Fruit fly (Drosophila melanogaster) Kc167 (cell line): Measurements from ENCODE around the gene Cyp313a1.
A peak's percentile ranks its signal among the peaks of the same experiment; 100 is the strongest.

Experiments used
- Myc ChIP-seq: fragments of >200 bp; optimal IDR thresholded peaks from 2 replicates; lab custom pipeline; 2017; ENCODE audit warnings: missing external identifiers
- Sin3A ChIP-seq: fragments of >200 bp; optimal IDR thresholded peaks from 2 replicates; lab custom pipeline; 2018; ENCODE audit warnings: missing external identifiers
- h ChIP-seq: fragments of >200 bp; optimal IDR thresholded peaks from 3 replicates; lab custom pipeline; 2018; ENCODE audit warnings: missing external identifiers
- insv ChIP-seq: fragments of >200 bp; optimal IDR thresholded peaks from 3 replicates; lab custom pipeline; 2018; ENCODE audit warnings: missing external identifiers
- psq ChIP-seq: fragments of >200 bp; optimal IDR thresholded peaks from 2 replicates; lab custom pipeline; 2017; ENCODE audit warnings: missing external identifiers
- ttk ChIP-seq: sonication (Bioruptor generic); optimal IDR thresholded peaks from 2 replicates; lab custom pipeline; 2017; ENCODE audit warnings: missing external identifiers

Gene Cyp313a1

DNA sequence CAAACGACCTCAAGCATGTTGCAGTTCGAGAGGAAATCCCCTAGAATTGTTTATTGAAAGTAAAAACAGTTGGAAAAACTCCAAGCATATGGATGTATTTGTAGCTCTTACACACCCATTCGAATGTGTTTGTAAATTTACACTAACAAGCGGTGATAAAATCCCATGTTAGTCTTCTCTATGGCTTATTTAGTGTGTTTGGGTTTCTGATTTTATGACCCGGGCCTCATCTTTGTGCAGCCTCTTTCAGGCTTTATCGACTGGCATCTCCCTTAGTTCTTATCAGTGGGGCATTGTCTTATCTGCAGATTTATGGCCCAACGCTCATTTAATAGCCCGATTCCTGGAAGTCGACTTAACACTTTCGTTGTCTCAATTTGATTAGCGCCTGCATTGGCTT lies 38.9 kb upstream of the Cyp313a1 start:
- no peak for TF ChIP-seq insv (lab: Kevin White, UChicago)
- TF ChIP-seq h: no peak
- no peak for TF ChIP-seq psq (lab: Kevin White, UChicago)
- no peak for TF ChIP-seq Myc (lab: Kevin White, UChicago)
- TF ChIP-seq Sin3A (lab: Kevin White, UChicago): no peak
- TF ChIP-seq ttk: no peak

DNA sequence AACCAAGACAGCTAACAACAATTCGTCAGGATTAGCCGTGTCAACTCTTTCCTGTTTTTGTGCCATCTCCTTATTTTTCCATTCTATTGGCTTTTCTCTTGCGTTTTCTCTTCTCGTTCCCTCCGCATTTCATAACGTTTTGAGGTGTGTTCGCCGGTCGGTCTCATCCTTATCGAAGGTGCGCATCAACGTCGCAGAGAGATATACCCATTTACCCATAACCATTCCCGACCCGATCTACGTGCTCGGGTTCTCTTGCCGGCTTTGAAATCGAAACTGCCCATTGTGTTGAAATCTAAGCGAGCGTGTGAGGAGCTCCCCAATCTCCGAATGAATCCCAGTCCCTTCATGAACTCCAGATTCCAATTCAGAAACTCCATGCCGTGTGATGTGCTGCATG lies 37.9 kb upstream of the Cyp313a1 start:
- TF ChIP-seq Sin3A (lab: Kevin White, UChicago): no peak
- TF ChIP-seq ttk: no peak
- no peak for TF ChIP-seq Myc (lab: Kevin White, UChicago)
- no peak for TF ChIP-seq psq (lab: Kevin White, UChicago)
- TF ChIP-seq h: no peak
- TF ChIP-seq insv (lab: Kevin White, UChicago): no peak

DNA sequence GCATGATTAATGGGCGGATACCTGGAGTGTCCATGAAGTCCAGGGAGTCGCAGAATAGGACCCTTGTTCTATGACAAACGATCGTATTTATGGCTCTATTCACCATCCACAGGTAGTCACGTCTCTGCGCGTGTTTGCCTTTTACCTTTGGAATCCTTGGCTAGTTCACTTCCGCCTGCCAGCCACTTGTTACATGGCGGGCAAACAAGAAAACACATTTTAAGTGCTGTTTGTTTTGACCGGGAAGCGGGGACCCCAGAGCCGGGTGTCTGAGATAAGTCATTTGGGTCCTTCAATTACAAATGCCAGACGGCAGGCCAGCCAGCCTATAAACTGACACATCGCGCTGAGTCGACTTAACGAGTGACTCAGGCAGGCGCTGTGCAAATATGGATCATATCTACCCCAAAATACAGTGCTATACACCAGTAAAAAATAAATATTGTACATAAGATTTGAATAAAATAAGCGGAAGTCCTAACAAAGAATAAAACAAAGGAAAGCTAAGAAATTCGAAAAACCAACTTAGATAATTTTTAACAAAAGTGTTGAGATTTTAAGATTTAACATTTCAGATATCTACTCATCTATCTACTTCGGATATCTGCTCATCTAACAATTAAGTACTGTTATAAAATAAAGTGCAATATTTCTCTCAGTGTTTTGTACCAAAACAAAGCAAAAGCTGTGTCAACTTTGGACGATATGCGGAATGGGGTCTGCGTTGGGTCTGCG lies 36.1 kb upstream of the Cyp313a1 start:
- no peak for TF ChIP-seq ttk
- TF ChIP-seq Sin3A (lab: Kevin White, UChicago): no peak

DNA sequence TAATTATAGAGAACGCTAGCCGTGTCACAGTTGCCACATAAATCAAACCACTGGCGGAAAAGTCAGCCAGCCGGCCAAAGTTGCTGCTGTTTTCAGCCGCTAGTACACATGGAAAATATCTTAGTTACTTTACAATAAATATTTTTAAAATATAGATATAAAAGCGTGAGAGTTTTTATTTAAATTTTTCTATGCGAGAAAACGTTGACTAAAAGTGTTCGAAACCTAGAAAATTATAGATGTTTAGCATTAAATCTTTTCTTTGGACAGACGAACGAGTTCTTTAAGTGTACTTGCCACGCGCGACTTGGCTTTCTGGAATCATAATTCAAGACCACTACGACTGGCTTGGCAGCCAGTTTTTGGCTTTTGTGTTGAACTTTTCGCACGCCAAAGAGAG lies 34.4 kb upstream of the Cyp313a1 start:
- TF ChIP-seq Myc (lab: Kevin White, UChicago) (no peak), insv (lab: Kevin White, UChicago) (no peak), psq (lab: Kevin White, UChicago) (no peak), h (no peak), ttk (no peak), Sin3A (lab: Kevin White, UChicago) (no peak)

DNA sequence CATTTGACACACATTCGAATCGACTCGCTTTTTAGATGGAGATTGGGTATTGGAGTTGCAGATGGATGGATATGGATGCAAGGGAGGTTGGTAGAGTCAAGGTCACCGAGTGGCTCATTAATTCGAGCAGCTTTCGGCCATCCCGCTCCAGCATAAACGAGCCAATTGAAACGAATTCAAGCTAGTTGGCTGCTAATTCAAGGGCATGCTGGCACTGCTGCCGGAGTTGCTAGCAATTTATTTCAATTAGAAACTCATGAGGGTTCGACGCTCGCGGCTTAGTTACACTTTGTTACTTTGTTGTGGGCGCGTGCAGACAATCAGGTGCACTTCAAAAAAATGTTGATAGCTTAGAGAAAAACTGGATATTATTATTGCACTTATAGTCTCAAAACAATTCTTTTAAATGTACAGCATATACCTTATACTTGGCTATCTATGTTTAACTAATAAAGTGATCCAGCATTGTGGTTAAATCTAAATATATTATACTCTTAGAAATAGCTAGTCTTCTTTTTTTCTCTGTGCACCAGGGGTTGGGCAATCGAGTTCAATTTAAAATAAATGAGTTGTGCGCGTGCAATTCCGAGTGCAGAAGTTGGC lies 28.5 kb upstream of the Cyp313a1 start:
- TF ChIP-seq psq (lab: Kevin White, UChicago) (no peak), ttk (no peak)

DNA sequence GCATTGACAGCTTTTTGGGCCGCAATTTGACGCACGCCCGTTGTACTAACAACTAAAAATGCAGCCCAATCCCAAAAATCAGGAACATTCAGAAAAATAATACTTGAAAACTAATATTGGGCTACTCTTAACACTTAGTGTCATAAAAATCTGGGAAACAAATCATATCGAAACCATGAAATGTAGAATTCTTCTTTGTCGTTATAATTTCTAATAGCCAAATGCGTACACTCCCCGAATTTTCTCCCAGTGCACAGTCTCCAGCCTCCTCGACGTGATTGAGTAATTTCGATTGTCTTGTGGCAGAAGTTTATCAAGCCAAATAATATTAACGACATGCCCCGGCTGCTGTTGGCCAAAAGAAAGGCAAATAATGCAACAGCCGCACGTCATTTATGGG lies 26.9 kb upstream of the Cyp313a1 start:
- no peak for TF ChIP-seq h
- no peak for TF ChIP-seq insv (lab: Kevin White, UChicago)
- no peak for TF ChIP-seq Myc (lab: Kevin White, UChicago)
- no peak for TF ChIP-seq psq (lab: Kevin White, UChicago)
- TF ChIP-seq ttk: no peak
- TF ChIP-seq Sin3A (lab: Kevin White, UChicago): no peak

DNA sequence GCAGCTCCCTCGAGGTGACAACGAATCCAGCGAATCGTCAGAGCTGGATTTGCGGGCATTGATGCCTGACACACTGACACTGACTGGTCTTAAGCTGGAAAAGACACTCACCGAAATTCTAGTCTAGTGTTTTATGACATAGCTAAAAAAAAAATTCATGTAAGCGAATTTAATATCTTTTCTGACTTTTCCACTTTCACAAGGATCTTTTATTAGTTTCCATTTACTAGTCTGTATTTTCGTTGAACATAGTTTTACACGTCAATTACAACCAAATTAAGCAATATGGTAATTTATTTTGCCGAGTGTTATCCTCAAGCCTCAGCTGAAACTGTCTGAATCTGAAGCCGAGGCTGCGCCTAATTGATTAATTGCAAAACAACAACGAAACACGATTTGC lies 24.5 kb upstream of the Cyp313a1 start:
- no peak for TF ChIP-seq h

DNA sequence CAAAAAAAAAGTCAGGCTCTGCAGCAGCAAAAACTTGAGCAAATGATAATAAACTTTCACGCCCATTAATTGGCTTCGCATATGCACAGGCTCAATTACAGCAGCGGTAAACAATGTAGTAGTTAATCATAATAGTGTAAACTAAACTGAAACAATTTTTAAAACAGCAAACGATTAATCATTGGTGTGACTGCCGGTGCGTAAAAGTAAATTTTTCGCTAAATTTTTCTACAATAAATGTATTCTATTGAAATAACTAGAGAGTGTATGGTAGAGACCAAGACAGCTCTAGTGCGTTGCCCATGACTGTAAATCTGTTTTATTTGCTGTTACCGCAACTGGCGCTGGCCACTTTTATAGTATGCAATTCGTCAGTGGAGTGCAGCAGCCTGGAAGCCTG lies 22.8 kb upstream of the Cyp313a1 start:
- TF ChIP-seq h (no peak), psq (lab: Kevin White, UChicago) (no peak), Myc (lab: Kevin White, UChicago) (no peak), Sin3A (lab: Kevin White, UChicago) (no peak), insv (lab: Kevin White, UChicago) (no peak), ttk (no peak)

DNA sequence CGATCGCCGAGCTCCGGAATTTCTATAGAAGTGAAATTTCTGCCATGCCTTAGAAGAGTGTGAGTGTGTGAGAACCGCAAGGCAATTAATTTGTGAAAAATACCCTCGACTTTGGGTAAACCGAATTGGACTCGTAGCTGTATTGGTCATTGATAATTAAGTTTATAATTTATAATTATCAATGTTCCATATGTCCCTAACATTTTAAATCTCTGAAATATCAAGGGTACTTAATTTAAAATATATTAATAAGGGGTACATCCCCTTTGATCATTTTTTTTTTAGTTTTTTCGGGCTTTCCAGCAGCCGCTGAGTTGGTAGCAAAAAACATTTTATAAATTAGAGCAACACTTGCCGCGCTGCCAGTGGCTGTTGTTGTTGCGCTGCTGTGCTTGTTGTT lies 15.7 kb upstream of the Cyp313a1 start:
- TF ChIP-seq Myc (lab: Kevin White, UChicago): no peak
- TF ChIP-seq psq (lab: Kevin White, UChicago): no peak
- TF ChIP-seq ttk: no peak
- no peak for TF ChIP-seq insv (lab: Kevin White, UChicago)
- TF ChIP-seq Sin3A (lab: Kevin White, UChicago): no peak
- no peak for TF ChIP-seq h

DNA sequence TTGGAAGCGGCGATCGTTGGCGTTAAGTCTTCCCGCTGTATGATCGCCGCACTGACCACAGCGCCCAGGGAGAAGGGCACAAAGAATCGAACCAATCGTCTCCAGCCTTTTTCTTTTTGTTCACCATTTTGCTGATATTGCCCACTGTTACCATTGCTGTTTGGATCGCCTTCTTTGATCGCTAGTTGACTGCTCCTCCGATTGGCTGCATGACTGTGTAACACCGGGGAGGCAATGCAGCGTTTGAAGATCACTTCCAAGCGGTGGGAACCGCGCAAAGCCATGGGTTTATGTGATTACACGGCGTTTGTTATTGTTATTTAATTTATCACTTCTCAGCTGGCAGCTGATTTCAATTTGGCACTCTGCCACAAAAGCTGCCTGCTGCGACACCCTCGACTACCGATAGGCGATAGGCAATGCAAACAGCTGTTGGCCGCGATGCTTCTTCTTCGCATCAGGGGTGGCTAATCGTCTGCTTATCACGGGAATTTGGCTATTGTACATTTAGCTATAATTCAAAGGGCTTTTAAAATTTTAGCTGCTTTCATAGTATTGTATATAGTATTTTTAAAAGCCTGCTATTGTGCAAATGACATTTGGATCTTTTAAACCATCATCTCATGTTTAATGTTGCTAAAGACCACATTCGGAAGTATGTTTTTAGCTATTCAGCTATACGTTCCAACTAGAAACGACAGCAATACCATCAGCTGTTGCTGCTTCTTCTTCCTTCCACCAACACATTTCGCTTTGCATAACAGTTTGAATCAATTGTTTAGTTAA lies 9.5 kb upstream of the Cyp313a1 start, which contains the start of the genes HtrA2 and mRpL11:
Gene HtrA2 (minus strand): TSS at position 590 of the 786 bp plus-strand sequence.
Gene mRpL11 (plus strand): TSS at position 716 of the 786 bp plus-strand sequence.
- TF ChIP-seq Sin3A (lab: Kevin White, UChicago) (peak; percentile 64), ttk (no peak), h (no peak), insv (lab: Kevin White, UChicago) (no peak), Myc (lab: Kevin White, UChicago) (no peak), psq (lab: Kevin White, UChicago) (no peak)

DNA sequence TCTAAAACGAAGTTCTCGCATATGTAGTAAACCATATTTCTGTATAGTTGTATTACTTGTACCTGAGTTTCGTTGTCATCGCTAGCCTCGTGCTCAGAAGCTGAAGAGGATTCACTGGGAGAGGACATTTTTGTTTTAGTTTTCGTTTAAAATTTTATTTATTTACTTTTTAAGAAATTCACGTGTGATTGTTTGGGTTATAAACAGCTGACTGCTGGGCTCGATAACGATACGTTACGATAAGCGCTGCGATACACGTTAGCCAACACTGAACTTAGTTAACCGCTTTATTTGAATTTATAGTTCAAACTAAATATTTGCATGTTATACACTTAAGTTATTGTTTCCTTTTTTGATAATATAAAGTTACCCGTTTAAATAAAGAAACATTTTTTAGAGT lies 7.4 kb upstream of the Cyp313a1 start, which contains the start of gene CG8461:
Gene CG8461 (minus strand): TSS at position 218 of the 400 bp plus-strand sequence.
- no peak for TF ChIP-seq h
- TF ChIP-seq Myc (lab: Kevin White, UChicago): no peak
- no peak for TF ChIP-seq ttk
- no peak for TF ChIP-seq psq (lab: Kevin White, UChicago)
- no peak for TF ChIP-seq insv (lab: Kevin White, UChicago)
- TF ChIP-seq Sin3A (lab: Kevin White, UChicago): no peak

DNA sequence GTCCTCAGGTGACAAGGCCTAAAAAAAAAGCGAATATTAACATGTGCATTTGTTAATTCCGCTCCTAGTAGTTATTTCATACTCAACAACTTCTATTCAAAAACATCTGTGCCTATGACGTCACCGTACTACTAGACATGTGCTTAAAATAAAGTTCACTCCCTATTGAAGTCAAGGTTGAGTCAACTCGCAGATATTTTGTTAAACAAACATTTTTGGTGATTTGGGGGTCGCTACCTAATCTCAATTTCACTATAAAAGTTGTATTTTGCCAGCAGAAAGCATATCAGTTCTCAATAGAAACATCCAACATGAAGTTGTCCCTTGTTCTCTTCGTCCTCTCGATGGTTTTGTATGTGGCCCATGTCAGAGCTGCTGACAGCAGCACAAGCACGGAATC lies 4.1 kb upstream of the Cyp313a1 start, which contains the start of gene CG34273:
Gene CG34273 (plus strand): TSS at position 301 of the 400 bp plus-strand sequence.
- TF ChIP-seq Sin3A (lab: Kevin White, UChicago) (no peak), Myc (lab: Kevin White, UChicago) (no peak), h (no peak), psq (lab: Kevin White, UChicago) (no peak)
